Fruit fly (Drosophila melanogaster) whole organism, embryonic: Measurements from ENCODE around the gene CG7953.

Experiments used
- Atf6 ChIP-seq: fragments of 200-800 bp; sonication (Bioruptor generic); IDR thresholded peaks from 2 replicates; pipeline ENCODE4 v1.3.6; 2022; ENCODE audit warnings: missing biosample characterization, missing genetic modification characterization
- CG10654 ChIP-seq: fragments of 200-800 bp; sonication (Bioruptor generic); optimal IDR thresholded peaks from 2 replicates; lab custom pipeline; 2016; ENCODE audit warnings: missing biosample characterization, missing genetic modification characterization
- CG12071 ChIP-seq: fragments of 200-800 bp; sonication (Bioruptor generic); optimal IDR thresholded peaks from 3 replicates; lab custom pipeline; 2018; ENCODE audit warnings: missing biosample characterization, mild to moderate bottlenecking, missing genetic modification characterization
- CG12104 ChIP-seq: fragments of 200-800 bp; sonication (Bioruptor generic); optimal IDR thresholded peaks from 3 replicates; lab custom pipeline; 2016; ENCODE audit warnings: missing biosample characterization, missing genetic modification characterization
- CG12236 ChIP-seq: fragments of 200-800 bp; sonication (Bioruptor generic); optimal IDR thresholded peaks from 2 replicates; lab custom pipeline; 2016; ENCODE audit warnings: missing biosample characterization, missing genetic modification characterization
- CG14441 ChIP-seq: fragments of 200-800 bp; sonication (Bioruptor generic); IDR thresholded peaks from 2 replicates; pipeline ENCODE4 v1.3.6; 2022; ENCODE audit warnings: missing biosample characterization, missing genetic modification characterization
- CG15073 ChIP-seq: fragments of 200-800 bp; sonication (Bioruptor generic); optimal IDR thresholded peaks from 2 replicates; lab custom pipeline; 2016; ENCODE audit warnings: missing biosample characterization, missing genetic modification characterization
- CG18262 ChIP-seq: fragments of 200-800 bp; optimal IDR thresholded peaks from 3 replicates; lab custom pipeline; 2019; ENCODE audit warnings: missing biosample characterization, mild to moderate bottlenecking, missing genetic modification characterization, moderate library complexity
- CG3065 ChIP-seq: fragments of 200-800 bp; sonication (Bioruptor generic); optimal IDR thresholded peaks from 2 replicates; lab custom pipeline; 2016; ENCODE audit warnings: missing biosample characterization, missing genetic modification characterization
- CG32532 ChIP-seq: fragments of 200-800 bp; sonication (Bioruptor generic); IDR thresholded peaks from 2 replicates; pipeline ENCODE4 v1.3.6; 2022; ENCODE audit warnings: missing biosample characterization, missing genetic modification characterization
- CG34224 ChIP-seq: fragments of 200-800 bp; sonication (Bioruptor generic); IDR thresholded peaks from 3 replicates; pipeline ENCODE4 v1.3.6; 2022; ENCODE audit warnings: missing biosample characterization, missing genetic modification characterization; ENCODE audit not compliant: partially characterized antibody
- CG3726 ChIP-seq: fragments of 200-800 bp; sonication (Bioruptor generic); IDR thresholded peaks from 3 replicates; pipeline ENCODE4, ENCODE4 v1.3.6; 2022; ENCODE audit warnings: missing biosample characterization, missing genetic modification characterization
- CG43689 ChIP-seq: fragments of 200-800 bp; sonication (Bioruptor generic); IDR thresholded peaks from 2 replicates; pipeline ENCODE4 v1.3.6; 2022; ENCODE audit warnings: missing biosample characterization, missing genetic modification characterization
- CG4820 ChIP-seq: fragments of 200-800 bp; sonication (Bioruptor generic); optimal IDR thresholded peaks from 3 replicates; lab custom pipeline; 2016; ENCODE audit warnings: missing biosample characterization, missing genetic modification characterization
- CG9797 ChIP-seq: fragments of 200-800 bp; sonication (Bioruptor generic); optimal IDR thresholded peaks from 3 replicates; lab custom pipeline; 2018; ENCODE audit warnings: missing biosample characterization, mild to moderate bottlenecking, missing genetic modification characterization
- CG9876 ChIP-seq: fragments of 200-800 bp; sonication (Bioruptor generic); optimal IDR thresholded peaks from 2 replicates; lab custom pipeline; 2016; ENCODE audit warnings: missing biosample characterization, missing genetic modification characterization
- CG9932 ChIP-seq: fragments of 200-800 bp; sonication (Bioruptor generic); IDR thresholded peaks from 2 replicates; pipeline ENCODE4 v1.3.6; 2022; ENCODE audit warnings: missing biosample characterization, missing genetic modification characterization
- CoRest ChIP-seq: fragments of 200-800 bp; sonication (Bioruptor generic); optimal IDR thresholded peaks from 3 replicates; lab custom pipeline; 2018; ENCODE audit warnings: missing biosample characterization, mild to moderate bottlenecking, missing genetic modification characterization, moderate library complexity
- D ChIP-seq, 2 experiments: fragments of 200-800 bp in 1 of 2; fragments of >200 bp in 1 of 2; sonication (Bioruptor generic) in 1 of 2; optimal IDR thresholded peaks; 2 replicates in 1 of 2; 3 replicates in 1 of 2; lab custom pipeline; 2017; ENCODE audit warnings: mild to moderate bottlenecking in 1 of 2, missing biosample characterization in 1 of 2, missing genetic modification characterization in 1 of 2, missing genetic modification reagents in 1 of 2
- Eip74EF ChIP-seq, 2 experiments: fragments of 200-800 bp in 1 of 2; fragments of >200 bp in 1 of 2; sonication (Bioruptor generic) in 1 of 2; optimal IDR thresholded peaks; 2 replicates each; lab custom pipeline; 2017 to 2019; ENCODE audit warnings: missing biosample characterization in 2 of 2, missing genetic modification characterization in 2 of 2, mild to moderate bottlenecking in 1 of 2, moderate library complexity in 1 of 2
- Hand ChIP-seq: fragments of 200-800 bp; sonication (Bioruptor generic); optimal IDR thresholded peaks from 2 replicates; lab custom pipeline; 2017; ENCODE audit warnings: mild to moderate bottlenecking, missing biosample characterization, missing genetic modification reagents, missing genetic modification characterization
- Hey ChIP-seq: fragments of 200-800 bp; sonication (Bioruptor generic); optimal IDR thresholded peaks from 3 replicates; lab custom pipeline; 2018; ENCODE audit warnings: missing biosample characterization, mild to moderate bottlenecking, missing genetic modification characterization
- Lhr ChIP-seq: fragments of 200-800 bp; sonication (Bioruptor generic); optimal IDR thresholded peaks from 3 replicates; lab custom pipeline; 2017; ENCODE audit warnings: mild to moderate bottlenecking, missing biosample characterization, missing genetic modification reagents, missing genetic modification characterization
- Lim3 ChIP-seq: fragments of 200-800 bp; sonication (Bioruptor generic); IDR thresholded peaks from 2 replicates; pipeline ENCODE4 v1.3.6; 2022; ENCODE audit warnings: missing biosample characterization, missing genetic modification characterization
- Lpt ChIP-seq: fragments of >200 bp; optimal IDR thresholded peaks from 2 replicates; lab custom pipeline; 2018; ENCODE audit warnings: missing biosample characterization, missing genetic modification characterization
- Mes4 ChIP-seq: fragments of 200-800 bp; sonication (Bioruptor generic); optimal IDR thresholded peaks from 2 replicates; lab custom pipeline; 2016; ENCODE audit warnings: missing biosample characterization, missing genetic modification characterization
- Pdp1 ChIP-seq, 2 experiments: fragments of 200-800 bp; sonication (Bioruptor generic); optimal IDR thresholded peaks; 3 replicates each; lab custom pipeline; 2016; ENCODE audit warnings: missing biosample characterization in 2 of 2, missing genetic modification characterization in 2 of 2, mild to moderate bottlenecking in 1 of 2, moderate library complexity in 1 of 2
- Poxn ChIP-seq: fragments of 200-800 bp; sonication (Bioruptor generic); IDR thresholded peaks from 2 replicates; pipeline ENCODE4 v1.3.6; 2022; ENCODE audit warnings: missing biosample characterization, missing genetic modification characterization
- Six4 ChIP-seq: fragments of 200-800 bp; sonication (Bioruptor generic); optimal IDR thresholded peaks from 2 replicates; lab custom pipeline; 2016; ENCODE audit warnings: missing biosample characterization, missing genetic modification characterization
- Sry-β ChIP-seq: fragments of 200-800 bp; sonication (Bioruptor generic); optimal IDR thresholded peaks from 2 replicates; lab custom pipeline; 2018; ENCODE audit warnings: missing biosample characterization, mild to moderate bottlenecking, missing genetic modification characterization, moderate library complexity
- amos ChIP-seq: fragments of 200-800 bp; sonication (Bioruptor generic); IDR thresholded peaks from 2 replicates; pipeline ENCODE4 v1.3.6; 2022; ENCODE audit warnings: missing biosample characterization, missing genetic modification characterization; ENCODE audit not compliant: partially characterized antibody
- cad ChIP-seq: fragments of >200 bp; optimal IDR thresholded peaks from 2 replicates; lab custom pipeline; 2017; ENCODE audit warnings: missing biosample characterization, missing genetic modification characterization
- fd102C ChIP-seq: fragments of 200-800 bp; sonication (Bioruptor generic); optimal IDR thresholded peaks from 2 replicates; lab custom pipeline; 2018; ENCODE audit warnings: missing biosample characterization, mild to moderate bottlenecking, missing genetic modification characterization, moderate library complexity
- fru ChIP-seq: fragments of >200 bp; optimal IDR thresholded peaks from 2 replicates; lab custom pipeline; 2017
- gce ChIP-seq: fragments of 200-800 bp; sonication (Bioruptor generic); IDR thresholded peaks from 3 replicates; pipeline ENCODE4 v1.3.6; 2022; ENCODE audit warnings: missing biosample characterization, missing genetic modification characterization
- gcm ChIP-seq: fragments of 200-800 bp; sonication (Bioruptor generic); optimal IDR thresholded peaks from 2 replicates; lab custom pipeline; 2019; ENCODE audit warnings: missing biosample characterization, mild to moderate bottlenecking, missing genetic modification characterization, moderate library complexity
- grau ChIP-seq: fragments of 200-800 bp; optimal IDR thresholded peaks from 3 replicates; lab custom pipeline; 2019; ENCODE audit warnings: missing biosample characterization, mild to moderate bottlenecking, missing genetic modification characterization, moderate library complexity
- gsb-n ChIP-seq: fragments of 200-800 bp; sonication (Bioruptor generic); optimal IDR thresholded peaks from 3 replicates; lab custom pipeline; 2018; ENCODE audit warnings: missing biosample characterization, mild to moderate bottlenecking, missing genetic modification characterization
- hb ChIP-seq: fragments of 200-800 bp; sonication (Bioruptor generic); IDR thresholded peaks from 3 replicates; pipeline ENCODE4 v1.3.6; 2022; ENCODE audit warnings: missing biosample characterization, missing genetic modification characterization; ENCODE audit not compliant: partially characterized antibody
- knrl ChIP-seq: fragments of 200-800 bp; sonication (Bioruptor generic); IDR thresholded peaks from 3 replicates; pipeline ENCODE4 v1.3.6; 2022; ENCODE audit warnings: missing biosample characterization, missing genetic modification characterization; ENCODE audit not compliant: partially characterized antibody
- nau ChIP-seq: fragments of 200-800 bp; sonication (Bioruptor generic); optimal IDR thresholded peaks from 3 replicates; lab custom pipeline; 2017; ENCODE audit warnings: missing biosample characterization, mild to moderate bottlenecking, missing genetic modification characterization, missing genetic modification reagents
- nerfin-1 ChIP-seq: fragments of 200-800 bp; sonication (Bioruptor generic); optimal IDR thresholded peaks from 3 replicates; lab custom pipeline; 2019; ENCODE audit warnings: missing biosample characterization, mild to moderate bottlenecking, missing genetic modification characterization, moderate library complexity
- sd ChIP-seq: fragments of 200-800 bp; sonication (Bioruptor generic); optimal IDR thresholded peaks from 3 replicates; lab custom pipeline; 2018; ENCODE audit warnings: missing biosample characterization, mild to moderate bottlenecking, missing genetic modification characterization, moderate library complexity
- sens ChIP-seq: fragments of 200-800 bp; sonication (Bioruptor generic); peaks from one replicate; lab custom pipeline; 2016; ENCODE audit warnings: missing biosample characterization, missing genetic modification characterization
- so ChIP-seq: fragments of 200-800 bp; sonication (Bioruptor generic); IDR thresholded peaks from 3 replicates; pipeline ENCODE4 v1.3.6; 2022; ENCODE audit warnings: missing biosample characterization, missing genetic modification characterization
- tll ChIP-seq, 2 experiments: fragments of 200-800 bp in 1 of 2; fragments of >200 bp in 1 of 2; sonication (Bioruptor generic) in 1 of 2; optimal IDR thresholded peaks; 2 replicates each; lab custom pipeline; 2017 to 2019; ENCODE audit warnings: missing biosample characterization in 2 of 2, missing genetic modification characterization in 2 of 2, mild to moderate bottlenecking in 1 of 2, moderate library complexity in 1 of 2
- twi ChIP-seq: fragments of 200-800 bp; optimal IDR thresholded peaks from 2 replicates; lab custom pipeline; 2019; ENCODE audit warnings: missing biosample characterization, mild to moderate bottlenecking, missing genetic modification characterization, moderate library complexity
- vfl ChIP-seq: fragments of 200-800 bp; sonication (Bioruptor generic); optimal IDR thresholded peaks from 2 replicates; lab custom pipeline; 2016; ENCODE audit warnings: missing biosample characterization, missing genetic modification characterization
- zen ChIP-seq: fragments of 200-800 bp; sonication (Bioruptor generic); optimal IDR thresholded peaks from 3 replicates; lab custom pipeline; 2018; ENCODE audit warnings: missing biosample characterization, mild to moderate bottlenecking, missing genetic modification characterization, moderate library complexity

CG7953 gene

dm6 chr2L:13867653-13868052 lies 19.9 kb downstream of the CG7953 start:
- TF ChIP-seq CG9932 (GFP tag; lab: Robert Waterston, UW) (no peak), CG3065 (GFP tag; lab: Kevin White, UChicago) (no peak), CG34224 (GFP tag; lab: Robert Waterston, UW) (no peak), CG12104 (GFP tag; lab: Kevin White, UChicago) (no peak), CG32532 (GFP tag; lab: Robert Waterston, UW) (no peak), CG3726 (GFP tag; lab: Robert Waterston, UW) (0 out of 3 replicates have a peak, but pooled peaks have one; percentile 20), amos (GFP tag; lab: Robert Waterston, UW) (no peak), zen (peak; percentile 61), tll (GFP tag; optimal IDR thresholded peaks at IDR 0.05; lab: Kevin White, UChicago) (peak in 1 of 2 experiments; percentile 50)

- no peak for TF ChIP-seq vfl
- TF ChIP-seq CG18262 (tag; lab: Kevin White, UChicago), result no peak
- TF ChIP-seq fru, result no peak
- peak in 1 of 2 experiments; percentile 78 for TF ChIP-seq tll (GFP tag; optimal IDR thresholded peaks at IDR 0.05; lab: Kevin White, UChicago)
- TF ChIP-seq CG12071, result no peak
- peak; percentile 73 for TF ChIP-seq gsb-n (tag; lab: Kevin White, UChicago)
- no peak for TF ChIP-seq CG4820 (GFP tag; lab: Kevin White, UChicago)
- no peak for TF ChIP-seq Eip74EF (GFP tag; optimal IDR thresholded peaks at IDR 0.05; lab: Kevin White, UChicago)
- no peak for TF ChIP-seq knrl (GFP tag; lab: Robert Waterston, UW)
- TF ChIP-seq D (optimal IDR thresholded peaks at IDR 0.05; lab: Kevin White, UChicago), result peak; percentile 29
- TF ChIP-seq D (GFP tag; optimal IDR thresholded peaks at IDR 0.05; lab: Kevin White, UChicago), result no peak
- TF ChIP-seq CG12236, result no peak
- TF ChIP-seq nerfin-1 (tag; lab: Kevin White, UChicago), result peak; percentile 79
- TF ChIP-seq zen, result peak; percentile 59
- TF ChIP-seq gcm (GFP tag; lab: Kevin White, UChicago), result no peak
- no peak for TF ChIP-seq CG9797
- TF ChIP-seq Hand (GFP tag; lab: Kevin White, UChicago), result no peak
- no peak for TF ChIP-seq Atf6 (GFP tag; lab: Robert Waterston, UW)
- TF ChIP-seq Hey (tag; lab: Kevin White, UChicago), result peak; percentile 82
- TF ChIP-seq hb (GFP tag; lab: Robert Waterston, UW), result no peak
- TF ChIP-seq sens, result peak; percentile 41
- no peak for TF ChIP-seq gce (GFP tag; lab: Robert Waterston, UW)
- peak; percentile 0 for TF ChIP-seq twi (tag; lab: Kevin White, UChicago)
- TF ChIP-seq cad (GFP tag; lab: Kevin White, UChicago), result peak; percentile 50
Observed at dm6 chr2L:13869400-13869799, 21.7 kb downstream of the CG7953 start.

- TF ChIP-seq Sry-β (GFP tag; lab: Kevin White, UChicago), result no peak
- TF ChIP-seq Mes4 (GFP tag; lab: Kevin White, UChicago), result no peak
- TF ChIP-seq sd (tag; lab: Kevin White, UChicago), result peak; percentile 51
- TF ChIP-seq CG9797, result no peak
- no peak for TF ChIP-seq CG15073 (GFP tag; lab: Kevin White, UChicago)
- no peak for TF ChIP-seq Six4 (GFP tag; lab: Kevin White, UChicago)
- TF ChIP-seq Pdp1 (GFP tag; optimal IDR thresholded peaks at IDR 0.05; lab: Kevin White, UChicago), result no peak
- no peak for TF ChIP-seq CG14441 (GFP tag; lab: Robert Waterston, UW)
- no peak for TF ChIP-seq Lim3 (GFP tag; lab: Robert Waterston, UW)
- TF ChIP-seq fd102C (GFP tag; lab: Kevin White, UChicago), result no peak
- TF ChIP-seq CG43689 (GFP tag; lab: Robert Waterston, UW), result no peak
- TF ChIP-seq CG9876 (GFP tag; lab: Kevin White, UChicago), result no peak
- TF ChIP-seq CoRest (tag; lab: Kevin White, UChicago), result no peak
- TF ChIP-seq nau (GFP tag; lab: Kevin White, UChicago), result no peak
- TF ChIP-seq Poxn (GFP tag; lab: Robert Waterston, UW), result no peak
- TF ChIP-seq Lpt (GFP tag; lab: Kevin White, UChicago), result no peak
- TF ChIP-seq grau (tag; lab: Kevin White, UChicago), result no peak
- TF ChIP-seq Lhr, result no peak
- TF ChIP-seq so, result 0 out of 3 replicates have a peak, but pooled peaks have one; percentile 31
- no peak for TF ChIP-seq CG10654 (GFP tag; lab: Kevin White, UChicago)
Observed at dm6 chr2L:13873147-13873546, 25.4 kb downstream of the CG7953 start.
